Worm (Caenorhabditis elegans): ENCODE measurements around the gene F41C3.8.

Gene F41C3.8

ce11 chrII:4681391-4681790 lies 34.5 kb upstream of the F41C3.8 start, which contains the start of gene T05A7.7:
TSS of gene T05A7.7 (minus strand) at chrII:4681491.
- TF ChIP-seq npax-4 (tag; optimal IDR thresholded peaks at IDR 0.05) (no peak), dmd-4 (tag; optimal IDR thresholded peaks at IDR 0.05; ENCODE audit: borderline replicate concordance) (no peak), pros-1 (tag; optimal IDR thresholded peaks at IDR 0.05) (no peak), tbx-2 (tag; optimal IDR thresholded peaks at IDR 0.05) (no peak), ceh-24 (tag; optimal IDR thresholded peaks at IDR 0.05) (no peak), ahr-1 (tag; optimal IDR thresholded peaks at IDR 0.05) (no peak)

DNA sequence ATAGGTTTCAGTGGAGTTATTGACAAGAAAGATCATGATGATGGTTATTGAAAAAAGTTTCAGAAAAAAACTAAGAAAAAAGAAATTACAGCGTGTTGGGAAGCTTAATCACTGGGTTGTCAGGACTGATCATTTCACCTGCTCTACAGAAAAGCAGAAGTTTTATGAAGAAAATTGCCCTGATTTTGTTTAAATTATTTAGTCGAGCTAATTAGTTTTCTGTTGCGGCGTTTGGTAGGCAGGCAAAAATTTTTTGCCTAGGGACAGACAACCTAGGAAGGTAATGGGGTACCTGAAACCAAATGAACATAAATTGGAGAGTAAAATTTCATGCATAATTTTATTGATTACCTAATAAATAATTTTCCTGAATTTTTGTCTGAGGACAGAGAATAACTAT lies 32.2 kb upstream of the F41C3.8 start, which contains the start of gene sre-40:
Gene sre-40 (minus strand): TSS at position 101 of the 400 bp plus-strand sequence.
- TF ChIP-seq dve-1 (tag; optimal IDR thresholded peaks at IDR 0.05): no peak
- TF ChIP-seq che-1 (tag; optimal IDR thresholded peaks at IDR 0.05): no peak
- no peak for TF ChIP-seq hlh-13 (GFP tag; optimal IDR thresholded peaks at IDR 0.05)
- no peak for TF ChIP-seq ahr-1 (tag; optimal IDR thresholded peaks at IDR 0.05)
- no peak for TF ChIP-seq F13H6.1 (tag; optimal IDR thresholded peaks at IDR 0.05)
- no peak for TF ChIP-seq ceh-19 (GFP tag; optimal IDR thresholded peaks at IDR 0.05)
- TF ChIP-seq unc-86 (tag; optimal IDR thresholded peaks at IDR 0.05): no peak
- TF ChIP-seq nhr-232 (tag; optimal IDR thresholded peaks at IDR 0.05): no peak
- TF ChIP-seq tbx-7 (tag; optimal IDR thresholded peaks at IDR 0.05): no peak
- no peak for TF ChIP-seq syd-9 (tag; optimal IDR thresholded peaks at IDR 0.05)
- no peak for TF ChIP-seq ceh-30 (tag; optimal IDR thresholded peaks at IDR 0.05)
- TF ChIP-seq unc-3 (GFP tag; conservative IDR thresholded peaks at IDR 0.05): no peak
- TF ChIP-seq unc-3 (tag; optimal IDR thresholded peaks at IDR 0.05): no peak
- no peak for TF ChIP-seq hlh-6 (tag; optimal IDR thresholded peaks at IDR 0.05)

- TF ChIP-seq pha-4 (tag; optimal IDR thresholded peaks at IDR 0.05): no peak
- no peak for TF ChIP-seq ceh-31 (tag; optimal IDR thresholded peaks at IDR 0.05)
- no peak for TF ChIP-seq gmeb-2 (tag; optimal IDR thresholded peaks at IDR 0.05)
- TF ChIP-seq ceh-48 (tag; optimal IDR thresholded peaks at IDR 0.05): no peak
- TF ChIP-seq zip-5 (tag; optimal IDR thresholded peaks at IDR 0.05): no peak
- TF ChIP-seq unc-42 (tag; optimal IDR thresholded peaks at IDR 0.05): no peak
- no peak for TF ChIP-seq lim-6 (tag; optimal IDR thresholded peaks at IDR 0.05)
- TF ChIP-seq ceh-6 (GFP tag; optimal IDR thresholded peaks at IDR 0.05): no peak
- no peak for TF ChIP-seq fkh-6 (tag; optimal IDR thresholded peaks at IDR 0.05)
- TF ChIP-seq C38D4.7 (GFP tag; optimal IDR thresholded peaks at IDR 0.05): no peak
- TF ChIP-seq K09A11.1 (tag; optimal IDR thresholded peaks at IDR 0.05; ENCODE audit: insufficient read depth): no peak
- no peak for TF ChIP-seq ceh-19 (GFP tag; optimal IDR thresholded peaks at IDR 0.05)
- no peak for TF ChIP-seq hlh-13 (GFP tag; optimal IDR thresholded peaks at IDR 0.05)
- TF ChIP-seq sox-2 (GFP tag; IDR thresholded peaks at IDR 0.05): no peak
- no peak for TF ChIP-seq ceh-2 (tag; optimal IDR thresholded peaks at IDR 0.05)
- TF ChIP-seq F13H6.1 (tag; optimal IDR thresholded peaks at IDR 0.05): no peak
- no peak for TF ChIP-seq hlh-15 (tag; optimal IDR thresholded peaks at IDR 0.05)
- TF ChIP-seq pqm-1 (tag; optimal IDR thresholded peaks at IDR 0.05): no peak
- no peak for TF ChIP-seq eyg-1 (tag; optimal IDR thresholded peaks at IDR 0.05)
These were observed 31.0 kb upstream of the F41C3.8 start for ce11 chrII:4684852-4685251.

DNA sequence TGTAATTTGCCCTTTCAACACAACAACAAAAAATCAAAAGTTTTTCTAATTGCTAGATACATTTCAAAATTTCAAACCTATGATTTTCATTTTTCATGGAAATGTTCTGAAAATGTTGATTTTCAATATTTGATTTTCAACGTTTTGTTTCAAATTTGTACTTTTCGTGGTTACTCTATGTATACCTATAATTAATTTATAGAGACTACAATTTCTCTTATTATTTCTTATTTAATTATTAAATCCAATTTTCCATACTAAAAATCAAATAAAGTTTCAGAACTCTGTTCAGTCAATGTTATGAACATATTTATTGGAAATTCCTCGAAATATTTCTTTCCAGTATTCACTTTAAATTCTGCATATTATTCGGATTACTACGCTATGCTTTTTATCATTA lies 28.9 kb upstream of the F41C3.8 start, which contains the start of gene sre-39:
Gene sre-39 (plus strand): TSS at position 301 of the 400 bp plus-strand sequence.
- TF ChIP-seq K02D7.2 (tag; optimal IDR thresholded peaks at IDR 0.05) (no peak), pat-9 (tag; optimal IDR thresholded peaks at IDR 0.05) (no peak), ceh-6 (GFP tag; optimal IDR thresholded peaks at IDR 0.05) (no peak), ceh-48 (tag; optimal IDR thresholded peaks at IDR 0.05) (no peak), che-1 (tag; optimal IDR thresholded peaks at IDR 0.05) (no peak), ztf-16 (tag; optimal IDR thresholded peaks at IDR 0.05) (no peak), elt-4 (tag; optimal IDR thresholded peaks at IDR 0.05) (no peak), syd-9 (tag; optimal IDR thresholded peaks at IDR 0.05) (no peak), zip-5 (tag; optimal IDR thresholded peaks at IDR 0.05) (no peak), npax-4 (tag; optimal IDR thresholded peaks at IDR 0.05) (no peak), sox-4 (tag; optimal IDR thresholded peaks at IDR 0.05) (no peak), hlh-8 (tag; optimal IDR thresholded peaks at IDR 0.05) (no peak), tbx-2 (tag; optimal IDR thresholded peaks at IDR 0.05) (no peak), ceh-2 (tag; optimal IDR thresholded peaks at IDR 0.05) (no peak), pag-3 (tag; optimal IDR thresholded peaks at IDR 0.05; ENCODE audit: borderline replicate concordance) (no peak), odd-2 (tag; optimal IDR thresholded peaks at IDR 0.05) (no peak)

Measured in whole organism, late embryonic.